Worm (Caenorhabditis elegans): ENCODE measurements around the gene scav-2.

ce11 chrIII:13535735-13536390 is 19.3 kb downstream of the scav-2 start:
- TF ChIP-seq elt-3 (tag; optimal IDR thresholded peaks at IDR 0.05) = no peak
- no peak for TF ChIP-seq skn-1 (tag; optimal IDR thresholded peaks at IDR 0.05)
- TF ChIP-seq nhr-21 (tag; optimal IDR thresholded peaks at IDR 0.05) = no peak
- TF ChIP-seq lsy-2 (tag; optimal IDR thresholded peaks at IDR 0.05) = no peak
- no peak for TF ChIP-seq nhr-25 (tag; optimal IDR thresholded peaks at IDR 0.05)
